Fruit fly (Drosophila melanogaster): ENCODE measurements around the gene pch2.

pch2 gene

dm6 chr3R:8563774-8564173 lies 2.2 kb upstream of the pch2 start, which contains the start of gene Cenp-C (continued):
- no peak for TF ChIP-seq otp (GFP tag; IDR thresholded peaks at IDR 0.05)
- TF ChIP-seq Six4 (GFP tag; optimal IDR thresholded peaks at IDR 0.05) = no peak
- TF ChIP-seq CG31224 (GFP tag; IDR thresholded peaks at IDR 0.05) = no peak
- no peak for TF ChIP-seq nau (GFP tag; optimal IDR thresholded peaks at IDR 0.05)
- peak; percentile 53 for TF ChIP-seq gro (GFP tag; optimal IDR thresholded peaks at IDR 0.05)
- no peak for TF ChIP-seq fd96Cb (tag; optimal IDR thresholded peaks at IDR 0.05)
- peak; percentile 87 for TF ChIP-seq Med (GFP tag)
- TF ChIP-seq HHEX (GFP tag; optimal IDR thresholded peaks at IDR 0.05) = no peak
- no peak for TF ChIP-seq shn (GFP tag; optimal IDR thresholded peaks at IDR 0.05)
- TF ChIP-seq CG32767 (GFP tag; IDR thresholded peaks at IDR 0.05) = no peak
- no peak for TF ChIP-seq vnd (GFP tag; IDR thresholded peaks at IDR 0.05; ENCODE audit: partially characterized antibody)
- no peak for TF ChIP-seq trh (GFP tag; optimal IDR thresholded peaks at IDR 0.05)
- no peak for TF ChIP-seq CG7839 (tag; optimal IDR thresholded peaks at IDR 0.05)
- peak; percentile 64 for TF ChIP-seq lilli (GFP tag; optimal IDR thresholded peaks at IDR 0.05)
- TF ChIP-seq tgo (GFP tag; IDR thresholded peaks at IDR 0.05) = no peak
- peak; percentile 29 for TF ChIP-seq Hsf (GFP tag; optimal IDR thresholded peaks at IDR 0.05)
- TF ChIP-seq Adf1 (GFP tag; IDR thresholded peaks at IDR 0.05) = no peak
- TF ChIP-seq CG17385 (GFP tag; optimal IDR thresholded peaks at IDR 0.05) = no peak
- TF ChIP-seq slp2 (GFP tag; optimal IDR thresholded peaks at IDR 0.05) = peak; percentile 7
- no peak for TF ChIP-seq CG10565 (GFP tag; optimal IDR thresholded peaks at IDR 0.05)
- TF ChIP-seq HLH3B (GFP tag; IDR thresholded peaks at IDR 0.05) = no peak
- no peak for TF ChIP-seq gem (tag; optimal IDR thresholded peaks at IDR 0.05)
- peak; percentile 28 for TF ChIP-seq CG15696 (tag; optimal IDR thresholded peaks at IDR 0.05)
- TF ChIP-seq jing (GFP tag; optimal IDR thresholded peaks at IDR 0.05) = no peak
- peak; percentile 44 for TF ChIP-seq ind (GFP tag; optimal IDR thresholded peaks at IDR 0.05)
- no peak for TF ChIP-seq ewg (GFP tag; optimal IDR thresholded peaks at IDR 0.05)
- peak; percentile 17 for TF ChIP-seq bcd (GFP tag; optimal IDR thresholded peaks at IDR 0.05)
- no peak for TF ChIP-seq ci (GFP tag; IDR thresholded peaks at IDR 0.05)
- no peak for TF ChIP-seq CG7987 (GFP tag; optimal IDR thresholded peaks at IDR 0.05)
- TF ChIP-seq kay (GFP tag; optimal IDR thresholded peaks at IDR 0.05) = no peak
- no peak for TF ChIP-seq CG11723 (GFP tag; optimal IDR thresholded peaks at IDR 0.05)
- no peak for TF ChIP-seq Trl (optimal IDR thresholded peaks at IDR 0.05)
- TF ChIP-seq Trl (GFP tag; optimal IDR thresholded peaks at IDR 0.05) = peak; percentile 11
- TF ChIP-seq gt (GFP tag; IDR thresholded peaks at IDR 0.05) = no peak
- no peak for TF ChIP-seq fd64A (GFP tag; optimal IDR thresholded peaks at IDR 0.05)
- TF ChIP-seq CG10147 (GFP tag; optimal IDR thresholded peaks at IDR 0.05) = no peak
- no peak for TF ChIP-seq CG4404 (GFP tag; IDR thresholded peaks at IDR 0.05)
- TF ChIP-seq Side (GFP tag; optimal IDR thresholded peaks at IDR 0.05) = peak; percentile 32
- TF ChIP-seq CG11093 (GFP tag; IDR thresholded peaks at IDR 0.05) = no peak
- TF ChIP-seq Rx (GFP tag; IDR thresholded peaks at IDR 0.05) = no peak
- TF ChIP-seq sima (GFP tag; optimal IDR thresholded peaks at IDR 0.05) = no peak
- TF ChIP-seq CG30020 (tag; optimal IDR thresholded peaks at IDR 0.05) = peak; percentile 25
- no peak for TF ChIP-seq CG3838 (GFP tag; optimal IDR thresholded peaks at IDR 0.05)
- TF ChIP-seq CG3726 (GFP tag; IDR thresholded peaks at IDR 0.05) = no peak
- no peak for TF ChIP-seq odd (GFP tag; optimal IDR thresholded peaks at IDR 0.05)
- no peak for TF ChIP-seq CG1647 (GFP tag; optimal IDR thresholded peaks at IDR 0.05)
- peak; percentile 52 for TF ChIP-seq Sry-δ (GFP tag; optimal IDR thresholded peaks at IDR 0.05)
- TF ChIP-seq nmo (GFP tag; optimal IDR thresholded peaks at IDR 0.05) = peak; percentile 68
- no peak for TF ChIP-seq dmrt99B (tag; optimal IDR thresholded peaks at IDR 0.05)
- no peak for TF ChIP-seq Kr (GFP tag; optimal IDR thresholded peaks at IDR 0.05)
- TF ChIP-seq da (GFP tag; optimal IDR thresholded peaks at IDR 0.05) = no peak
- TF ChIP-seq yki (optimal IDR thresholded peaks at IDR 0.05) = no peak
- TF ChIP-seq NfI (GFP tag; optimal IDR thresholded peaks at IDR 0.05) = peak; percentile 18

All from whole organism, embryonic.